Worm (Caenorhabditis elegans) whole organism, late embryonic: Measurements from ENCODE around the gene col-75.

ENCODE experiments used
- C38D4.7 ChIP-seq: fragments of 200-800 bp; sonication (Bioruptor generic); optimal IDR thresholded peaks from 2 replicates; lab custom pipeline; 2018; ENCODE audit warnings: mild to moderate bottlenecking, missing genetic modification characterization, moderate library complexity, missing compliant biosample characterization
- F13H6.1 ChIP-seq: sonication (generic microtip); optimal IDR thresholded peaks from 2 replicates; lab custom pipeline; 2016; ENCODE audit warnings: missing genetic modification characterization, missing compliant biosample characterization
- K09A11.1 ChIP-seq: sonication (generic microtip); optimal IDR thresholded peaks from 2 replicates; lab custom pipeline; 2017; ENCODE audit warnings: antibody characterized with exemption, mild to moderate bottlenecking, missing genetic modification characterization, missing compliant biosample characterization; ENCODE audit not compliant: insufficient read depth
- ahr-1 ChIP-seq: sonication (generic microtip); optimal IDR thresholded peaks from 2 replicates; lab custom pipeline; 2016; ENCODE audit warnings: missing genetic modification characterization, missing compliant biosample characterization
- ceh-2 ChIP-seq: sonication (generic microtip); optimal IDR thresholded peaks from 2 replicates; lab custom pipeline; 2016; ENCODE audit warnings: missing genotype, missing genetic modification characterization, missing compliant biosample characterization
- ceh-22 ChIP-seq: sonication (generic microtip); optimal IDR thresholded peaks from 2 replicates; lab custom pipeline; 2017; ENCODE audit warnings: missing biosample characterization, missing genetic modification characterization
- ceh-30 ChIP-seq: fragments of 150-350 bp; optimal IDR thresholded peaks from 2 replicates; lab custom pipeline; 2014; ENCODE audit warnings: missing biosample characterization, missing genetic modification characterization
- ceh-34 ChIP-seq: sonication (generic microtip); optimal IDR thresholded peaks from 2 replicates; lab custom pipeline; 2016; ENCODE audit warnings: mild to moderate bottlenecking, missing genetic modification characterization, missing compliant biosample characterization
- ceh-48 ChIP-seq: sonication (generic microtip); optimal IDR thresholded peaks from 2 replicates; lab custom pipeline; 2016; ENCODE audit warnings: missing genetic modification characterization, inconsistent platforms, missing compliant biosample characterization
- ceh-9 ChIP-seq: sonication (generic microtip); optimal IDR thresholded peaks from 2 replicates; lab custom pipeline; 2016; ENCODE audit warnings: mild to moderate bottlenecking, missing genetic modification characterization, inconsistent platforms, missing compliant biosample characterization
- che-1 ChIP-seq: sonication (generic microtip); optimal IDR thresholded peaks from 2 replicates; lab custom pipeline; 2016; ENCODE audit warnings: mild to moderate bottlenecking, missing genetic modification characterization, missing compliant biosample characterization
- dmd-4 ChIP-seq: sonication (generic microtip); optimal IDR thresholded peaks from 2 replicates; lab custom pipeline; 2016; ENCODE audit warnings: borderline replicate concordance, missing genetic modification characterization, missing compliant biosample characterization
- fkh-10 ChIP-seq: fragments of 150-350 bp; optimal IDR thresholded peaks from 2 replicates; lab custom pipeline; 2014; ENCODE audit warnings: missing biosample characterization, missing genetic modification reagents, missing genetic modification characterization
- gmeb-2 ChIP-seq: sonication (generic microtip); optimal IDR thresholded peaks from 2 replicates; lab custom pipeline; 2016; ENCODE audit warnings: missing genetic modification characterization, inconsistent platforms, missing compliant biosample characterization
- hlh-15 ChIP-seq: sonication (generic microtip); optimal IDR thresholded peaks from 2 replicates; lab custom pipeline; 2016; ENCODE audit warnings: missing genetic modification characterization, missing compliant biosample characterization
- hlh-30 ChIP-seq: sonication (generic microtip); optimal IDR thresholded peaks from 2 replicates; lab custom pipeline; 2017; ENCODE audit warnings: antibody characterized with exemption, missing genetic modification characterization, missing compliant biosample characterization; ENCODE audit not compliant: insufficient read depth
- hlh-8 ChIP-seq: sonication (generic microtip); optimal IDR thresholded peaks from 2 replicates; lab custom pipeline; 2016; ENCODE audit warnings: missing genotype, missing genetic modification characterization, missing compliant biosample characterization
- lin-11 ChIP-seq: fragments of 200-800 bp; sonication (Bioruptor generic); optimal IDR thresholded peaks from 2 replicates; lab custom pipeline; 2018; ENCODE audit warnings: mild to moderate bottlenecking, missing genetic modification characterization, missing compliant biosample characterization
- madf-2 ChIP-seq: sonication (generic microtip); optimal IDR thresholded peaks from 2 replicates; lab custom pipeline; 2017; ENCODE audit warnings: missing genetic modification characterization, missing compliant biosample characterization
- nfya-1 ChIP-seq: sonication (generic microtip); optimal IDR thresholded peaks from 2 replicates; lab custom pipeline; 2017; ENCODE audit warnings: missing genetic modification characterization, mild to moderate bottlenecking, missing compliant biosample characterization, antibody characterized with exemption, moderate library complexity
- nhr-11 ChIP-seq: fragments of 150-350 bp; optimal IDR thresholded peaks from 2 replicates; lab custom pipeline; 2014; ENCODE audit warnings: missing biosample characterization, missing genetic modification characterization
- nhr-232 ChIP-seq: sonication (generic microtip); optimal IDR thresholded peaks from 2 replicates; lab custom pipeline; 2016; ENCODE audit warnings: missing genetic modification characterization, missing compliant biosample characterization
- ref-2 ChIP-seq: sonication (generic microtip); optimal IDR thresholded peaks from 2 replicates; lab custom pipeline; 2016; ENCODE audit warnings: missing genetic modification characterization, missing compliant biosample characterization
- rnt-1 ChIP-seq: sonication (generic microtip); optimal IDR thresholded peaks from 2 replicates; lab custom pipeline; 2016; ENCODE audit warnings: missing genetic modification characterization, missing compliant biosample characterization
- sdc-2 ChIP-seq: sonication (generic microtip); optimal IDR thresholded peaks from 2 replicates; lab custom pipeline; 2016; ENCODE audit warnings: missing genotype, missing genetic modification characterization, missing compliant biosample characterization
- sox-2 ChIP-seq: fragments of 200-800 bp; sonication (Bioruptor generic); IDR thresholded peaks from 2 replicates; pipeline ENCODE4 v1.3.6; 2022; ENCODE audit warnings: missing genetic modification reagents, missing genetic modification characterization, missing compliant biosample characterization
- sox-4 ChIP-seq: sonication (generic microtip); optimal IDR thresholded peaks from 2 replicates; lab custom pipeline; 2017; ENCODE audit warnings: mild to moderate bottlenecking, missing genetic modification characterization, inconsistent platforms, missing compliant biosample characterization
- tbx-2 ChIP-seq: sonication (generic microtip); optimal IDR thresholded peaks from 2 replicates; lab custom pipeline; 2016; ENCODE audit warnings: missing genetic modification characterization, missing compliant biosample characterization
- unc-86 ChIP-seq: sonication (generic microtip); optimal IDR thresholded peaks from 2 replicates; lab custom pipeline; 2016; ENCODE audit warnings: missing genetic modification characterization, missing compliant biosample characterization
- zip-5 ChIP-seq: sonication (generic microtip); optimal IDR thresholded peaks from 2 replicates; lab custom pipeline; 2016; ENCODE audit warnings: missing genetic modification characterization, missing compliant biosample characterization
- ztf-16 ChIP-seq: sonication (generic microtip); optimal IDR thresholded peaks from 2 replicates; lab custom pipeline; 2017; ENCODE audit warnings: missing genetic modification characterization, missing compliant biosample characterization

The col-75 gene

ce11 chrII:6422812-6423211 is 3.3 kb upstream of the col-75 start, which contains the start of gene K03H9.3:
K03H9.3 (plus strand) TSS chrII:6423112.
- TF ChIP-seq hlh-15 (tag; lab: Kevin White, UChicago) (no peak), madf-2 (no peak), ceh-9 (no peak), gmeb-2 (tag; lab: Kevin White, UChicago) (no peak), dmd-4 (no peak), fkh-10 (no peak), ceh-48 (tag; lab: Kevin White, UChicago) (no peak), sdc-2 (tag; lab: Kevin White, UChicago) (no peak), ahr-1 (no peak), sox-2 (GFP tag; lab: Robert Waterston, UW) (no peak), nhr-11 (tag; lab: Kevin White, UChicago) (no peak), K09A11.1 (tag; lab: Kevin White, UChicago) (no peak), ceh-22 (tag; lab: Kevin White, UChicago) (no peak), zip-5 (tag; lab: Kevin White, UChicago) (no peak), F13H6.1 (no peak)

ce11 chrII:6436845-6437244 is 10.8 kb downstream of the col-75 start:
- no peak for TF ChIP-seq sox-4 (tag; lab: Kevin White, UChicago)
- peak; percentile 25 for TF ChIP-seq hlh-30

- TF ChIP-seq hlh-8 (no peak), ref-2 (peak; percentile 24)
These were observed 15.0 kb downstream of the col-75 start, which contains the start of gene cutl-16 for ce11 chrII:6441128-6441527. cutl-16 (plus strand) TSS chrII:6441428.

ce11 chrII:6443710-6444109 is 17.6 kb downstream of the col-75 start, which contains the start of gene K06A1.2:
K06A1.2 (plus strand) TSS chrII:6444010.
- no peak for TF ChIP-seq ref-2

ce11 chrII:6448189-6448588 is 22.1 kb downstream of the col-75 start:
- TF ChIP-seq tbx-2 (tag; lab: Kevin White, UChicago) (no peak), dmd-4 (no peak), hlh-8 (no peak), ceh-2 (tag; lab: Kevin White, UChicago) (no peak), C38D4.7 (GFP tag; lab: Kevin White, UChicago) (no peak), hlh-30 (no peak), che-1 (tag; lab: Kevin White, UChicago) (no peak), ceh-30 (tag; lab: Kevin White, UChicago) (no peak), ahr-1 (no peak)

- TF ChIP-seq dmd-4: no peak
- no peak for TF ChIP-seq hlh-15 (tag; lab: Kevin White, UChicago)
- TF ChIP-seq lin-11: no peak
- TF ChIP-seq nfya-1: no peak
- no peak for TF ChIP-seq ceh-34 (tag; lab: Kevin White, UChicago)
- TF ChIP-seq rnt-1 (tag; lab: Kevin White, UChicago): no peak
- TF ChIP-seq unc-86 (tag; lab: Kevin White, UChicago): no peak
- TF ChIP-seq ztf-16 (tag; lab: Kevin White, UChicago): no peak
These were observed 22.6 kb downstream of the col-75 start for ce11 chrII:6448656-6449055.

- TF ChIP-seq nhr-232 (tag; lab: Kevin White, UChicago): no peak
- TF ChIP-seq, all 69 proteins: peak for 0
These were observed 23.6 kb downstream of the col-75 start, which contains the start of gene nhr-22 for ce11 chrII:6449656-6450055. nhr-22 (minus strand) TSS chrII:6449792.
